Fruit fly (Drosophila melanogaster): Measurements from ENCODE around the gene CG14963.

CG14963 gene

DNA sequence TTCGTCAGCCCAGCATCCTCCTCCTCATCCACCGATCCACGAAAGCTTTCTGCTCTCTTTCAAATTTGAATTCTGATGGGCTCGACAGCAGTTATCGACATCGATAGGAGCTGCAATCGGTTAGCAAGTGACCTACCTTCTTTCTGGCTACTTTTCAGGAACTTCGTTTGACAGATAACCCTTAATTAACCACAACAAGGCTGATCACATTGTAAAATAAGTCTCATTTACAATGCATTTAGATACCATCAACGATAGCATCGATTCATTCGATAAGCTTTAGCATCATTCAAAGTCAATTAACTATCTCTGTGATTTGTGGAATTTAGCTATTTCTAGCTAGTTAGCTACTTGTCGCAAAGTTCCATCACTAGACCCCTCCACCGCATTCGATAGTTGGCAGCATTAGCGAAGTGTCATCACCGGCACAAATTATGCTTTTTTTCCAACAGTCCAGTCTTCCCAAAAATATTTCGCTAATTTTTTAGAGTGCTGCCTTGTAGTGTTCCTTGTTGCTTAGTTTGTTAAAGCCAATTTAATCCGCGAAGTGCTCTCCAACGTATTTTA, 6.3 kb upstream of the CG14963 start, which contains the start of the genes MnM and Girdin (continued):
- TF ChIP-seq Dad (GFP tag; optimal IDR thresholded peaks at IDR 0.05) (peak; percentile 60), CG4820 (GFP tag; optimal IDR thresholded peaks at IDR 0.05) (peak; percentile 45), nmo (GFP tag; optimal IDR thresholded peaks at IDR 0.05) (peak; percentile 87), CG6654 (GFP tag; optimal IDR thresholded peaks at IDR 0.05) (no peak), esg (GFP tag; conservative IDR thresholded peaks at IDR 0.05) (peak; percentile 42), Nf-YA (GFP tag; IDR thresholded peaks at IDR 0.05) (no peak), nau (GFP tag; optimal IDR thresholded peaks at IDR 0.05) (no peak), danr (GFP tag; IDR thresholded peaks at IDR 0.05) (no peak), sc (optimal IDR thresholded peaks at IDR 0.05) (no peak), sc (GFP tag; optimal IDR thresholded peaks at IDR 0.05) (no peak), CG31365 (tag; optimal IDR thresholded peaks at IDR 0.05) (no peak), Fer2 (tag; optimal IDR thresholded peaks at IDR 0.05) (peak; percentile 24), Usf (GFP tag; optimal IDR thresholded peaks at IDR 0.05) (no peak), pnt (GFP tag; optimal IDR thresholded peaks at IDR 0.05) (peak; percentile 70), Sry-δ (GFP tag; optimal IDR thresholded peaks at IDR 0.05) (peak; percentile 100), luna (GFP tag; optimal IDR thresholded peaks at IDR 0.05) (peak; percentile 3), zfh2 (GFP tag; optimal IDR thresholded peaks at IDR 0.05) (peak; percentile 91), Neu2 (GFP tag; optimal IDR thresholded peaks at IDR 0.05; ENCODE audit: borderline replicate concordance) (peak; percentile 50), Atf-2 (GFP tag; optimal IDR thresholded peaks at IDR 0.05) (peak; percentile 70), ro (GFP tag; IDR thresholded peaks at IDR 0.05) (no peak), CG7987 (GFP tag; optimal IDR thresholded peaks at IDR 0.05) (no peak), PHDP (tag; optimal IDR thresholded peaks at IDR 0.05) (no peak), Hmx (GFP tag; optimal IDR thresholded peaks at IDR 0.05) (no peak), sd (tag; optimal IDR thresholded peaks at IDR 0.05) (peak; percentile 91), hth (optimal IDR thresholded peaks at IDR 0.05) (no peak), CG43689 (GFP tag; IDR thresholded peaks at IDR 0.05) (no peak), CG12659 (GFP tag; optimal IDR thresholded peaks at IDR 0.05) (peak; percentile 82), CG13775 (GFP tag; optimal IDR thresholded peaks at IDR 0.05) (peak; percentile 71), CG9817 (tag; optimal IDR thresholded peaks at IDR 0.05) (peak; percentile 67), CG32767 (GFP tag; IDR thresholded peaks at IDR 0.05) (no peak), CG3281 (GFP tag; optimal IDR thresholded peaks at IDR 0.05) (no peak), tap (tag; optimal IDR thresholded peaks at IDR 0.05) (no peak), BtbVII (GFP tag; optimal IDR thresholded peaks at IDR 0.05) (no peak), lola (GFP tag; optimal IDR thresholded peaks at IDR 0.05) (peak in 1 of 3 experiments; percentile 58), ATbp (GFP tag; optimal IDR thresholded peaks at IDR 0.05) (no peak), tin (GFP tag; optimal IDR thresholded peaks at IDR 0.05) (peak; percentile 69), grau (tag; optimal IDR thresholded peaks at IDR 0.05) (peak; percentile 74), H15 (GFP tag; IDR thresholded peaks at IDR 0.05) (no peak), Rx (GFP tag; IDR thresholded peaks at IDR 0.05) (no peak), Six4 (GFP tag; optimal IDR thresholded peaks at IDR 0.05) (peak; percentile 19), wor (GFP tag; IDR thresholded peaks at IDR 0.05) (peak; percentile 24; the same call in 1 of the 2 replicates), CG10431 (GFP tag; optimal IDR thresholded peaks at IDR 0.05) (no peak), B-H1 (GFP tag; IDR thresholded peaks at IDR 0.05) (no peak), Atf6 (GFP tag; IDR thresholded peaks at IDR 0.05) (no peak; the same call in 1 of the 2 replicates), abd-A (tag; optimal IDR thresholded peaks at IDR 0.05) (no peak)
